Worm (Caenorhabditis elegans): ENCODE results near the gene haao-1.

Gene haao-1

DNA sequence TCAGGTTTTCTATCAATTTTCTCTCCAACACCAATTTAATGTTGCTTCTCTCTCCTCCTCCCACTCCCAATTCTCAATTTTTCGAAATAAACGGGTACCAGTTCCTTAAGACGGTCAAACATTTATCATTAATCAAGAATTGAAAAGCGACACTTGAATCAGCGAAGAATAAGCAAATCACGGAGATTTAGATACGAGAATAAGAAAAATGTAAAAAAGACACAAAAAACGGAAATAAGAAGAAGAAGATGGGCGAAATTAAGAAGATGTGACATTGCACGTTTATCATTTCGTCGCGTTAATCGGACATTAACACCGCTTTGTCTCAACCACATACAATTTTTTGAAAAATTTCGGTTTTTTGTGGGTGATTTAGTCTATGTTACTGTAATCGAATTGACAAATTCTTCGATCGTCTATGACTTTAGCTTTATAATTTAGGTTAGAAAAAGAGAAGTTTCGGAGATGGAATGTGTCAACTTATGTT is at the start of gene haao-1:
TSS of gene haao-1 (plus strand) at position 437 of the 487 bp plus-strand sequence.
- TF ChIP-seq T22C8.4 (GFP tag; IDR thresholded peaks at IDR 0.05) (no peak), tab-1 (GFP tag; IDR thresholded peaks at IDR 0.05) (no peak), klf-2 (GFP tag; conservative IDR thresholded peaks at IDR 0.05) (no peak), cog-1 (tag; optimal IDR thresholded peaks at IDR 0.05) (no peak), ztf-29 (GFP tag; IDR thresholded peaks at IDR 0.05) (no peak), ztf-23 (GFP tag; IDR thresholded peaks at IDR 0.05) (no peak), med-1 (GFP tag; optimal IDR thresholded peaks at IDR 0.05; ENCODE audit: insufficient read depth) (no peak), flt-1 (GFP tag; IDR thresholded peaks at IDR 0.05) (no peak), ref-1 (GFP tag; conservative IDR thresholded peaks at IDR 0.05) (no peak)

DNA sequence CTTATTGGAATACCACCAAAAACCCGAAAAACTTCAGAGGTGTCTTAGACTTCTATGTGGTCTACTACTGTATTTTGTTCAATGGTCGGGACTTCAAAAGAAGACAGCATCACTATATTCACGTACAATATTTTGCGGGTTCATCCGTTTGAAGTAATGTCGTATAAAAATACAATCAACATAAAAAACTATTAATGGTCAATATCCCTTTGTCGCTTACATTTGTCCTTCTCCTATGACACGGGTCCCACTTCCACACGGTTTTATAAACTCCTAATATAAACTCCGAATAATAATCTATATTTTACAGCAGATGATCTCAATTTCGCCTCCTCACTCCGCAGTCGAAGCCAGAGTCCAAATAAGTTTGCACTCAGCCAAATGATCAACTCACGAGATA is 47.2 kb upstream of the haao-1 start:
- TF ChIP-seq cog-1 (tag; optimal IDR thresholded peaks at IDR 0.05) (no peak), T22C8.4 (GFP tag; IDR thresholded peaks at IDR 0.05) (no peak), klf-2 (GFP tag; conservative IDR thresholded peaks at IDR 0.05) (no peak), ref-1 (GFP tag; conservative IDR thresholded peaks at IDR 0.05) (no peak), ztf-29 (GFP tag; IDR thresholded peaks at IDR 0.05) (no peak), ztf-23 (GFP tag; IDR thresholded peaks at IDR 0.05) (no peak), flt-1 (GFP tag; IDR thresholded peaks at IDR 0.05) (no peak), med-1 (GFP tag; optimal IDR thresholded peaks at IDR 0.05; ENCODE audit: insufficient read depth) (no peak), tab-1 (GFP tag; IDR thresholded peaks at IDR 0.05) (no peak)

DNA sequence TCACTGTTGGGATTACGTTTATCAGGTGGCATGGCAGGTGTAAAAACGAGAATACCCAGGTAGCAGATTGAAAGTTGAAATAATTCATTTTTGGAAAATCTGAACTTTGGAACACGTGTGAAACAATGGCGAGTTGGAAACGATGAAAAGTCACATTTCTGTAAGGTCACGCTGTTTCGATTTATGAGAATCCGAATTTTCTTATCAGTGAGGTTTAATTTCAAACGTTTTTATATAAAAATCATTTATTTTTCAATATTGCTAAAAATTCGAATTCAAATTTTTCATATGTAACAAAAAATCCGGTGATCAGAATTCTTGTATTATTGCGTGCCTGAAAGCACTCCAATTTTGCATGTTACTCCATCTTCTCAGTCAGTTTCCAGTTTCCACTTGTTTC is 42.1 kb upstream of the haao-1 start, which contains the start of gene F07D3.3:
TSS of gene F07D3.3 (minus strand) at position 101 of the 400 bp plus-strand sequence.
- TF ChIP-seq flt-1 (GFP tag; IDR thresholded peaks at IDR 0.05), result no peak
- TF ChIP-seq ztf-23 (GFP tag; IDR thresholded peaks at IDR 0.05), result no peak
- TF ChIP-seq klf-2 (GFP tag; conservative IDR thresholded peaks at IDR 0.05), result no peak
- TF ChIP-seq ztf-29 (GFP tag; IDR thresholded peaks at IDR 0.05), result no peak
- no peak for TF ChIP-seq cog-1 (tag; optimal IDR thresholded peaks at IDR 0.05)
- TF ChIP-seq tab-1 (GFP tag; IDR thresholded peaks at IDR 0.05), result no peak
- TF ChIP-seq med-1 (GFP tag; optimal IDR thresholded peaks at IDR 0.05; ENCODE audit: insufficient read depth), result no peak
- no peak for TF ChIP-seq ref-1 (GFP tag; conservative IDR thresholded peaks at IDR 0.05)
- TF ChIP-seq T22C8.4 (GFP tag; IDR thresholded peaks at IDR 0.05), result no peak

DNA sequence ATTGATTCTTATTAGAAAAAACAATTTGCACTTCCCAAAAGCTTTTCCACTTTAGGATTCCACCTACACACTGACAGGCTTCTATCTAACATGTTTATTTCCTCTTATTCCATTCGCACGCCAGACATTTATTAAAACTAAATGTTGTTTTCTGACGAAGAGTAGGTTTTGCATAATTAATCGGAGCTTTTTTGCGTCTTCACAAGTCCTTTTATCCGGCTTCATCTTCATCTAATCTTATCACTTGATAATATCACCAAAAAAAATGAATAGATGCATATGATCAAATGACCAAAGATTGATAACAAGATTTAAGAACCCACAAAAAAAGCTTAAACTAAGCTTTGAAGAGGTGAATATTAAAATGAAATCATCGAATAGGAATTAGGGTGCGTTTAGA is 39.2 kb upstream of the haao-1 start:
- TF ChIP-seq ztf-23 (GFP tag; IDR thresholded peaks at IDR 0.05) (no peak), med-1 (GFP tag; optimal IDR thresholded peaks at IDR 0.05; ENCODE audit: insufficient read depth) (no peak), ref-1 (GFP tag; conservative IDR thresholded peaks at IDR 0.05) (no peak), tab-1 (GFP tag; IDR thresholded peaks at IDR 0.05) (no peak), T22C8.4 (GFP tag; IDR thresholded peaks at IDR 0.05) (no peak), cog-1 (tag; optimal IDR thresholded peaks at IDR 0.05) (no peak), flt-1 (GFP tag; IDR thresholded peaks at IDR 0.05) (no peak), ztf-29 (GFP tag; IDR thresholded peaks at IDR 0.05) (no peak), klf-2 (GFP tag; conservative IDR thresholded peaks at IDR 0.05) (no peak)

DNA sequence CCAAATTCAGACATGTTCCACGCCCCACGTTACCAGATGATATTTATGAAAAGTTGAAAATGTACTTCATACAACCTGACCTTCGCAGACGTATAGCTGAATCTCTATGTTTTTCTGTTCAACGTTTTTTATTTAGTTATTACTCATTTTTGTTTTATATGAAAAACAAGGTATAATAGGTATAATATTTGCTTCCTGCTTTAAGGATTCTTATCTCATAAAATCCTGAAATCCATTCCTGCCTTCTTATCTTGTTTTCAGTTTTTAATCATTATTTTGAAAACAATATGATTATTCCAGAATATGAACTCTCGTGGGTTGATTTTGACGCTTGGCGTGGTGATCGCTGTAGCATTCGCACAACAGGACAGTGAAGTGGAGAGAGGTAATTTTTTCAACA is 33.0 kb upstream of the haao-1 start, which contains the start of gene flp-6:
TSS of gene flp-6 (plus strand) at position 301 of the 400 bp plus-strand sequence.
- TF ChIP-seq med-1 (GFP tag; optimal IDR thresholded peaks at IDR 0.05; ENCODE audit: insufficient read depth) (no peak), T22C8.4 (GFP tag; IDR thresholded peaks at IDR 0.05) (no peak), ref-1 (GFP tag; conservative IDR thresholded peaks at IDR 0.05) (no peak), ztf-29 (GFP tag; IDR thresholded peaks at IDR 0.05) (no peak), tab-1 (GFP tag; IDR thresholded peaks at IDR 0.05) (no peak), flt-1 (GFP tag; IDR thresholded peaks at IDR 0.05) (no peak), klf-2 (GFP tag; conservative IDR thresholded peaks at IDR 0.05) (no peak)

DNA sequence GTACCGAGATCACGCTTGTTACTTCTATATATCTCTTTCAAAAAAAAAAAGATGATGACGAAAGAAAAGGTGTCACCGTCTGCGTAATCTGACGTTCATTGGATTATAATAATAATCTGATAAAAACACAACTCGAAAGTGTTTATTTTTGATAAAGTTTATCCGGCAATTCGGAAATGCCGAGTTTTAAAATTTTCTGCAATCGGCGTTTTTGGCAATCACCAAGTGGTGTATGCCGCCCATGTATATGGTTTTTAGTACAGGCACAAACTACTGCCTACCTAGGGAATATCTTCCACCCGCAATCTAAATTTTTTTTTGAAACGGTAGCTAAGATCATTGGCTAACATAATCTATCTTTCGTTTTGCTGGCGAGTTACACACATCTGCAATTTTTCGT is 30.8 kb upstream of the haao-1 start:
- TF ChIP-seq tab-1 (GFP tag; IDR thresholded peaks at IDR 0.05), result no peak
- TF ChIP-seq ztf-29 (GFP tag; IDR thresholded peaks at IDR 0.05), result no peak

DNA sequence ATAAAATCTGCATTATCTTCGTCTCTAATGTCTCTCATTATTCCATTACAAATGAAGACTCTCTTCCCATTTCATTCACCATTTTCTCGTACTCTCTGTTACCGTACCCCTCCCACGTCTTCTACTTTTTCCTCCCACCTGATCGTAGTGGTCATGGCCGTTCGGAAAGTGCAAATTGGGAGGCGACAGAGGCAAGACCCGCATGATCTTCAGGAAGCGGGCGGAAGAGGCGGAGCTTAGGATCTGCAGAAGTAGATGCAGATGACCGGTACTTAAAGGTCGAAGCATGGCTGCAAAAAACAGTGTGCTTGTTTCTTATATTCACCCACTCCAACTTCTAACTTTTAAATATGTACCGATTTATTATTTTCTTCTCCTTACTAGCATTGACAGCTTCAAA is 26.8 kb upstream of the haao-1 start, which contains the start of gene nas-3:
TSS of gene nas-3 (plus strand) at position 301 of the 400 bp plus-strand sequence.
- no peak for TF ChIP-seq flt-1 (GFP tag; IDR thresholded peaks at IDR 0.05)
- no peak for TF ChIP-seq tab-1 (GFP tag; IDR thresholded peaks at IDR 0.05)
- TF ChIP-seq cog-1 (tag; optimal IDR thresholded peaks at IDR 0.05), result no peak
- TF ChIP-seq ref-1 (GFP tag; conservative IDR thresholded peaks at IDR 0.05), result no peak
- TF ChIP-seq ztf-23 (GFP tag; IDR thresholded peaks at IDR 0.05), result no peak
- TF ChIP-seq klf-2 (GFP tag; conservative IDR thresholded peaks at IDR 0.05), result no peak

DNA sequence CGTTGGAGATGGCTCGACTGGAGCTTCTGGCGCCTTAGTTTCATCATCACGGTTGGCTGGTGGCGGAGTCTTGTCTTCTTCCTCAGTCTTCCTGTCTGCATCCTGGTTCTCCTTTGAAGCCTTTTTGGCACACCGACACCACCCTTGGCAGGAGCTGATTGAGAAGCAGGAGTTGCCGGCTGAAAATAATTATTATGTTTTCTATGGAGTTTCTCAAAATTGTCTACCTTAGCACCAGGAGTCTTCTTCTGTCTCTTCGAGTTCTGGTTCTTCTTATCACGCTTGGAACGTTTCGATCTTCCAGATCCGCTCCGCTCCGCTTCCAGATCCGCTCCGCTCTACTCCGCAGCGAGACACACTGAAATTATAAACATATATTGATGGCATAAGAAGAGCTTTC is 24.1 kb upstream of the haao-1 start, which contains the start of gene K06A4.6:
TSS of gene K06A4.6 (minus strand) at position 101 of the 400 bp plus-strand sequence.
- no peak for TF ChIP-seq cog-1 (tag; optimal IDR thresholded peaks at IDR 0.05)

DNA sequence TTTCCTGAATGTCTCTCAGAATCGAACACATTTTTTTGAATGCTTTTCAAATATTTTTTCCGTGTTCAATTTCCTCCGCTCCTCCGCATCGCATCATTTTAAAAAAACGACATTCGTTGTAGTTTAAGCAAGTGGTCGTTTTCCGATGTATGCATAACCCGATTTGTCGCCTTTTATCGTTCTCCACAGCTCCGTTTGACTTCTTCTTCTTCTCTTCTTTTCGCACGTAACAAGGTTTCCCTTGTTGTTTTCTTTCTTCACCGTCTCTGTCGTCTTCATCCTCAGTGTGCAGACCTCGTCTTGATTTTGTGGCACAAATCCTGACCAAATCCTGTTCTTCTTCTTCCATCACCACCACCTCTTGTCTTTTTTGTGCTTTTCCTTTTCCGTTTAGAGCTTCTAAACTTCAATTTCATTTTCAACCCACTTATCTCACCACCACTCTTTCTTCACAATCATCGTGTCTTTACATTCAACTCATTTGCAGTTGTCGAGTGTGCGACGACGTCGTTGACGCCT is 20.9 kb upstream of the haao-1 start, which contains the start of gene K06A4.2:
TSS of gene K06A4.2 (plus strand) at position 469 of the 519 bp plus-strand sequence.
- TF ChIP-seq ref-1 (GFP tag; conservative IDR thresholded peaks at IDR 0.05) (no peak), klf-2 (GFP tag; conservative IDR thresholded peaks at IDR 0.05) (no peak), med-1 (GFP tag; optimal IDR thresholded peaks at IDR 0.05; ENCODE audit: insufficient read depth) (no peak), T22C8.4 (GFP tag; IDR thresholded peaks at IDR 0.05) (no peak), ztf-29 (GFP tag; IDR thresholded peaks at IDR 0.05) (no peak), flt-1 (GFP tag; IDR thresholded peaks at IDR 0.05) (no peak), ztf-23 (GFP tag; IDR thresholded peaks at IDR 0.05) (no peak), cog-1 (tag; optimal IDR thresholded peaks at IDR 0.05) (no peak), tab-1 (GFP tag; IDR thresholded peaks at IDR 0.05) (no peak)

DNA sequence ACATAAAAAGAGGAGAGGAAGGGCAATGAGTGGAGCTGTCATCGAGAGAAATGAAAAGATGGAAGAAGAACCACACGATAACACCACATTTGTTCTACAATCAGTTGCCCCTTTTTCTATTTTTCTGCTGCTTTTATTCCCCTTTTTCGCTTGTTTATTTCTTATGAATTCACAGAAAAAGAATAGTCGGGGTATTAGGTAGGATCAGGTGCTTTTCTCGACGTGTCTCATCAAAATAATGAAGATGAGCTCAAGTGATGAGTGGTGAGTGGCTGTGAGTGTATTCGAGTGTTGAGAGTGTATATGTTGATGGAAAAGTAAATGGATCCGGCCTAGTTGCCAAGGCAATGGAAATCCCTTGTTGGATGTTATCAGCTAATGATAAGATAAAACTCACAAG is 19.2 kb upstream of the haao-1 start:
- no peak for TF ChIP-seq flt-1 (GFP tag; IDR thresholded peaks at IDR 0.05)
- no peak for TF ChIP-seq med-1 (GFP tag; optimal IDR thresholded peaks at IDR 0.05; ENCODE audit: insufficient read depth)

All from whole organism, midembryonic.